Worm (Caenorhabditis elegans) whole organism, young adult: ENCODE data around the gene cdk-12.
A peak's percentile ranks its signal among the peaks of the same experiment; 100 is the strongest.
"Not testable (repeated sequence)": the region's sequence is repeated elsewhere in the genome, so short reads cannot be mapped to it uniquely, and the experiment has no call there.

Source experiments
- C06A6.2 ChIP-seq: fragments of 200-800 bp; sonication (Bioruptor generic); conservative IDR thresholded peaks from 2 replicates; pipeline ENCODE4 v1.3.6; 2022; ENCODE audit warnings: missing genetic modification characterization, missing compliant biosample characterization
- F10E7.11 ChIP-seq: sonication (generic microtip); optimal IDR thresholded peaks from 2 replicates; lab custom pipeline; 2017; ENCODE audit warnings: mild to moderate bottlenecking, missing genetic modification characterization, moderate library complexity, missing compliant biosample characterization
- F22D6.2 ChIP-seq: sonication (generic microtip); optimal IDR thresholded peaks from 2 replicates; lab custom pipeline; 2016; ENCODE audit warnings: mild to moderate bottlenecking, missing genetic modification characterization, missing compliant biosample characterization
- F37B4.10 ChIP-seq: fragments of 200-800 bp; sonication (Bioruptor generic); IDR thresholded peaks from 2 replicates; pipeline ENCODE4 v1.3.6; 2022; ENCODE audit warnings: missing genetic modification characterization, missing compliant biosample characterization
- F49E8.2 ChIP-seq: sonication (generic microtip); optimal IDR thresholded peaks from 3 replicates; lab custom pipeline; 2017; ENCODE audit warnings: missing genetic modification characterization, mild to moderate bottlenecking, missing compliant biosample characterization, antibody characterized with exemption, moderate library complexity; ENCODE audit not compliant: insufficient read depth
- K11D2.4 ChIP-seq: fragments of 200-800 bp; sonication (Bioruptor generic); IDR thresholded peaks from 2 replicates; pipeline ENCODE4 v1.3.6; 2022; ENCODE audit warnings: missing genetic modification reagents, missing genetic modification characterization, missing compliant biosample characterization
- K12H6.12 ChIP-seq: fragments of 200-800 bp; sonication (Bioruptor generic); optimal IDR thresholded peaks from 2 replicates; lab custom pipeline; 2018; ENCODE audit warnings: mild to moderate bottlenecking, missing genetic modification characterization, missing compliant biosample characterization
- Y53G8AR.9 ChIP-seq: fragments of 200-800 bp; sonication (Bioruptor generic); conservative IDR thresholded peaks from 2 replicates; pipeline ENCODE4 v1.3.6; 2022; ENCODE audit warnings: missing genetic modification reagents, missing genetic modification characterization, missing compliant biosample characterization
- Y67H2A.10 ChIP-seq: fragments of 200-800 bp; sonication (Bioruptor generic); conservative IDR thresholded peaks from 2 replicates; pipeline ENCODE4 v1.3.6; 2022; ENCODE audit warnings: missing genetic modification reagents, missing genetic modification characterization, missing compliant biosample characterization
- akir-1 ChIP-seq: fragments of 200-800 bp; sonication (Bioruptor generic); optimal IDR thresholded peaks from 2 replicates; lab custom pipeline; 2018; ENCODE audit warnings: mild to moderate bottlenecking, missing genetic modification characterization, moderate library complexity, missing compliant biosample characterization
- ama-1 ChIP-seq, 3 experiments: fragments of 150-350 bp in 1 of 3; sonication (generic microtip) in 2 of 3; optimal IDR thresholded peaks; 2 replicates each; lab custom pipeline; 2014 to 2018; ENCODE audit warnings: missing biosample characterization in 2 of 3, missing genetic modification characterization in 2 of 3, missing genetic modification reagents in 2 of 3
- attf-3 ChIP-seq: fragments of 200-800 bp; sonication (Bioruptor generic); conservative IDR thresholded peaks from 2 replicates; pipeline ENCODE4 v1.3.6; 2022; ENCODE audit warnings: missing genetic modification reagents, missing genetic modification characterization, missing compliant biosample characterization
- ceh-100 ChIP-seq: fragments of 200-800 bp; sonication (Bioruptor generic); IDR thresholded peaks from 2 replicates; pipeline ENCODE4 v1.3.6; 2022; ENCODE audit warnings: missing genetic modification reagents, missing genetic modification characterization, missing compliant biosample characterization
- ceh-40 ChIP-seq: fragments of 200-800 bp; sonication (Bioruptor generic); IDR thresholded peaks from 2 replicates; pipeline ENCODE4 v1.3.6; 2022; ENCODE audit warnings: missing genetic modification characterization, missing compliant biosample characterization
- ceh-58 ChIP-seq: fragments of 200-800 bp; sonication (Bioruptor generic); IDR thresholded peaks from 2 replicates; pipeline ENCODE4 v1.3.6; 2022; ENCODE audit warnings: missing genetic modification characterization, missing compliant biosample characterization
- die-1 ChIP-seq: sonication (generic microtip); optimal IDR thresholded peaks from 2 replicates; lab custom pipeline; 2016; ENCODE audit warnings: missing genotype, mild to moderate bottlenecking, missing genetic modification characterization, missing compliant biosample characterization
- dpl-1 ChIP-seq: fragments of 150-350 bp; optimal IDR thresholded peaks from 2 replicates; lab custom pipeline; 2014; ENCODE audit warnings: missing biosample characterization, missing genetic modification reagents, missing genetic modification characterization
- efl-1 ChIP-seq: fragments of 150-350 bp; optimal IDR thresholded peaks from 2 replicates; lab custom pipeline; 2014; ENCODE audit warnings: missing biosample characterization, missing genetic modification reagents, missing genetic modification characterization
- ekl-4 ChIP-seq: fragments of 200-800 bp; sonication (Bioruptor generic); IDR thresholded peaks from 2 replicates; pipeline ENCODE4 v1.3.6; 2022; ENCODE audit warnings: missing genetic modification reagents, missing genetic modification characterization, missing compliant biosample characterization
- ets-4 ChIP-seq: fragments of 200-800 bp; sonication (Bioruptor generic); optimal IDR thresholded peaks from 2 replicates; lab custom pipeline; 2018; ENCODE audit warnings: mild to moderate bottlenecking, missing genetic modification characterization, missing compliant biosample characterization
- hlh-26 ChIP-seq: fragments of 200-800 bp; sonication (Bioruptor generic); conservative IDR thresholded peaks from 2 replicates; pipeline ENCODE4 v1.3.6; 2022; ENCODE audit warnings: missing genetic modification reagents, missing genetic modification characterization, missing compliant biosample characterization
- let-526 ChIP-seq: fragments of 200-800 bp; sonication (Bioruptor generic); IDR thresholded peaks from 2 replicates; pipeline ENCODE4 v1.3.6; 2022; ENCODE audit warnings: missing genetic modification reagents, missing genetic modification characterization, missing compliant biosample characterization
- let-607 ChIP-seq, 2 experiments: fragments of 200-800 bp in 1 of 2; sonication (Bioruptor generic) in 1 of 2; sonication (generic microtip) in 1 of 2; optimal IDR thresholded peaks; 2 replicates each; lab custom pipeline; 2016 to 2018; ENCODE audit warnings: mild to moderate bottlenecking in 2 of 2, missing compliant biosample characterization in 2 of 2, missing genetic modification characterization in 2 of 2, moderate library complexity in 2 of 2, missing genotype in 1 of 2
- lin-35 ChIP-seq, 3 experiments: fragments of 150-350 bp in 2 of 3; sonication (generic microtip) in 1 of 3; optimal IDR thresholded peaks; 2 replicates each; lab custom pipeline; 2014 to 2018; ENCODE audit warnings: missing biosample characterization in 3 of 3, missing genetic modification characterization in 3 of 3, missing genetic modification reagents in 3 of 3
- lin-54 ChIP-seq: fragments of 200-800 bp; sonication (Bioruptor generic); optimal IDR thresholded peaks from 2 replicates; lab custom pipeline; 2018; ENCODE audit warnings: mild to moderate bottlenecking, missing genetic modification characterization, missing compliant biosample characterization
- lsy-27 ChIP-seq: sonication (generic microtip); optimal IDR thresholded peaks from 2 replicates; lab custom pipeline; 2017; ENCODE audit warnings: missing genetic modification characterization, mild to moderate bottlenecking, missing compliant biosample characterization, antibody characterized with exemption, missing genotype, borderline replicate concordance; ENCODE audit not compliant: insufficient read depth
- madf-3 ChIP-seq: fragments of 200-800 bp; sonication (Bioruptor generic); IDR thresholded peaks from 2 replicates; pipeline ENCODE4 v1.3.6; 2022; ENCODE audit warnings: missing genetic modification reagents, missing genetic modification characterization, missing compliant biosample characterization
- madf-8 ChIP-seq: fragments of 200-800 bp; sonication (Bioruptor generic); conservative IDR thresholded peaks from 2 replicates; pipeline ENCODE4 v1.3.6; 2022; ENCODE audit warnings: missing genetic modification reagents, missing genetic modification characterization, missing compliant biosample characterization
- mcd-1 ChIP-seq: fragments of 200-800 bp; sonication (Bioruptor generic); IDR thresholded peaks from 2 replicates; pipeline ENCODE4 v1.3.6; 2022; ENCODE audit warnings: missing genetic modification reagents, missing genetic modification characterization, missing compliant biosample characterization
- mxl-1 ChIP-seq: sonication (generic microtip); optimal IDR thresholded peaks from 2 replicates; lab custom pipeline; 2016; ENCODE audit warnings: missing genetic modification characterization, missing compliant biosample characterization
- pbrm-1 ChIP-seq: fragments of 200-800 bp; sonication (Bioruptor generic); IDR thresholded peaks from 2 replicates; pipeline ENCODE4 v1.3.6; 2022; ENCODE audit warnings: missing genetic modification reagents, missing genetic modification characterization, missing compliant biosample characterization
- pha-4 ChIP-seq: fragments of 150-350 bp; sonication (generic microtip); optimal IDR thresholded peaks from 2 replicates; lab custom pipeline; 2014; ENCODE audit warnings: missing biosample characterization, missing genetic modification reagents, missing genetic modification characterization
- rpc-1 ChIP-seq, 2 experiments: fragments of 150-350 bp in 1 of 2; sonication (generic microtip) in 1 of 2; optimal IDR thresholded peaks; 2 replicates each; lab custom pipeline; 2014 to 2018; ENCODE audit warnings: missing biosample characterization in 1 of 2, missing genetic modification characterization in 1 of 2, missing genetic modification reagents in 1 of 2, missing genotype in 1 of 2
- sea-2 ChIP-seq: fragments of 200-800 bp; sonication (Bioruptor generic); IDR thresholded peaks from 2 replicates; pipeline ENCODE4 v1.3.6; 2022; ENCODE audit warnings: missing genetic modification characterization, missing compliant biosample characterization
- snpc-1.3 ChIP-seq: sonication (generic microtip); optimal IDR thresholded peaks from 2 replicates; lab custom pipeline; 2017; ENCODE audit warnings: missing genetic modification characterization, mild to moderate bottlenecking, missing compliant biosample characterization, antibody characterized with exemption, moderate library complexity, missing genotype, missing genetic modification reagents; ENCODE audit not compliant: insufficient read depth
- snpc-4 ChIP-seq, 5 experiments: fragments of 150-350 bp in 1 of 5; sonication (generic microtip) in 4 of 5; optimal IDR thresholded peaks; 2 replicates each; lab custom pipeline; 2014 to 2018; ENCODE audit warnings: missing genetic modification characterization in 5 of 5, missing biosample characterization in 3 of 5, antibody characterized with exemption in 2 of 5, mild to moderate bottlenecking in 2 of 5, missing compliant biosample characterization in 2 of 5, missing genotype in 2 of 5, moderate library complexity in 2 of 5, missing genetic modification reagents in 1 of 5
- tbp1 ChIP-seq: fragments of 200-800 bp; sonication (Bioruptor generic); optimal IDR thresholded peaks from 2 replicates; lab custom pipeline; 2018; ENCODE audit warnings: mild to moderate bottlenecking, missing genetic modification characterization, missing compliant biosample characterization
- unc-130 ChIP-seq: sonication (generic microtip); optimal IDR thresholded peaks from 2 replicates; lab custom pipeline; 2016; ENCODE audit warnings: missing genetic modification reagents, missing genetic modification characterization, missing compliant biosample characterization
- zfh-2 ChIP-seq: fragments of 200-800 bp; sonication (Bioruptor generic); conservative IDR thresholded peaks from 2 replicates; pipeline ENCODE4 v1.3.6; 2022; ENCODE audit warnings: missing genetic modification reagents, missing genetic modification characterization, missing compliant biosample characterization
- ztf-22 ChIP-seq: fragments of 200-800 bp; sonication (Bioruptor generic); optimal IDR thresholded peaks from 2 replicates; lab custom pipeline; 2018; ENCODE audit warnings: mild to moderate bottlenecking, missing genetic modification characterization, moderate library complexity, missing compliant biosample characterization
- ztf-28 ChIP-seq: fragments of 200-800 bp; sonication (Bioruptor generic); IDR thresholded peaks from 2 replicates; pipeline ENCODE4 v1.3.6; 2022; ENCODE audit warnings: missing genetic modification reagents, missing genetic modification characterization, missing compliant biosample characterization

cdk-12 gene

DNA sequence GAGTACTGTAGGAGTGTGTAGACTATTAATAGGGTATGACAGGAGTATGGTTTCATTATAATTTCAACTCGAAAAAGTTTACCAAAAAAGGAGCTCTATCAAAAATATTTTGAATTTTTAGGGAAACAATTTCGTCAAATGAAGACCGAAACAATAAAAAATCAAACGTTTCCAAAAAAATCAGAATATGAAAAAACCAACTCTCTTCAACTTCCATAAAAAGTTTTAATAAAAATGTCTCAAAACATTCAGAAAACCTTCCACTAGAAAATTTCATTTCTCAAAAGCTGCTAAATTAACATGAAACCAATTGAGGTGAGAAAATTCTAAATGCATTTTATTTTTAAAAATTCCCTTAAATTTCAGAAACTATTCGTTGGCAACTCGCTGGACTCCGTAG, 37.8 kb downstream of the cdk-12 start, which contains the start of gene ckb-3:
TSS of gene ckb-3 (plus strand) at position 301 of the 400 bp plus-strand sequence.
- TF ChIP-seq let-526 (GFP tag; lab: Robert Waterston, UW) (no peak), F10E7.11 (no peak), madf-8 (GFP tag; lab: Robert Waterston, UW) (no peak), Y67H2A.10 (no peak), hlh-26 (no peak), attf-3 (no peak), rpc-1 (optimal IDR thresholded peaks at IDR 0.05; lab: Kevin White, UChicago) (no peak), rpc-1 (tag; optimal IDR thresholded peaks at IDR 0.05; lab: Kevin White, UChicago) (no peak), mxl-1 (no peak), snpc-1.3 (tag; lab: Kevin White, UChicago) (no peak), ceh-100 (no peak), ztf-22 (GFP tag; lab: Kevin White, UChicago) (no peak), C06A6.2 (GFP tag; lab: Robert Waterston, UW) (no peak), tbp1 (GFP tag; lab: Kevin White, UChicago) (no peak), F37B4.10 (GFP tag; lab: Robert Waterston, UW) (no peak), ztf-28 (GFP tag; lab: Robert Waterston, UW) (no peak), lin-54 (no peak), lsy-27 (tag; lab: Kevin White, UChicago) (no peak)

- TF ChIP-seq efl-1 = no peak
- no peak for TF ChIP-seq akir-1 (GFP tag; lab: Kevin White, UChicago)
- TF ChIP-seq ceh-40 = no peak
- no peak for TF ChIP-seq madf-3
- no peak for TF ChIP-seq hlh-26
- TF ChIP-seq sea-2 = no peak
- no peak for TF ChIP-seq ceh-58 (GFP tag; lab: Robert Waterston, UW)
- TF ChIP-seq tbp1 (GFP tag; lab: Kevin White, UChicago) = no peak
- TF ChIP-seq Y53G8AR.9 = no peak
- TF ChIP-seq F22D6.2 (tag; lab: Kevin White, UChicago) = no peak
- no peak for TF ChIP-seq unc-130 (GFP tag; lab: Kevin White, UChicago)
- TF ChIP-seq pbrm-1 (GFP tag; lab: Robert Waterston, UW) = no peak
- TF ChIP-seq ets-4 (GFP tag; lab: Kevin White, UChicago) = no peak
- TF ChIP-seq K12H6.12 (tag; lab: Kevin White, UChicago) = no peak
- no peak for TF ChIP-seq F49E8.2 (tag; lab: Kevin White, UChicago)
- no peak for TF ChIP-seq lin-54
- no peak for TF ChIP-seq ekl-4 (GFP tag; lab: Robert Waterston, UW)
- TF ChIP-seq dpl-1 (GFP tag; lab: Kevin White, UChicago) = no peak
These were observed 40.1 kb downstream of the cdk-12 start for ce11 chrIII:4372894-4373293.

- TF ChIP-seq let-526 (GFP tag; lab: Robert Waterston, UW) = no peak
- TF ChIP-seq pha-4 (tag; lab: Kevin White, UChicago) = no peak
These were observed 42.1 kb downstream of the cdk-12 start, which contains the start of gene pals-26 for ce11 chrIII:4374854-4375253. TSS of gene pals-26 (plus strand) at chrIII:4375154.

DNA sequence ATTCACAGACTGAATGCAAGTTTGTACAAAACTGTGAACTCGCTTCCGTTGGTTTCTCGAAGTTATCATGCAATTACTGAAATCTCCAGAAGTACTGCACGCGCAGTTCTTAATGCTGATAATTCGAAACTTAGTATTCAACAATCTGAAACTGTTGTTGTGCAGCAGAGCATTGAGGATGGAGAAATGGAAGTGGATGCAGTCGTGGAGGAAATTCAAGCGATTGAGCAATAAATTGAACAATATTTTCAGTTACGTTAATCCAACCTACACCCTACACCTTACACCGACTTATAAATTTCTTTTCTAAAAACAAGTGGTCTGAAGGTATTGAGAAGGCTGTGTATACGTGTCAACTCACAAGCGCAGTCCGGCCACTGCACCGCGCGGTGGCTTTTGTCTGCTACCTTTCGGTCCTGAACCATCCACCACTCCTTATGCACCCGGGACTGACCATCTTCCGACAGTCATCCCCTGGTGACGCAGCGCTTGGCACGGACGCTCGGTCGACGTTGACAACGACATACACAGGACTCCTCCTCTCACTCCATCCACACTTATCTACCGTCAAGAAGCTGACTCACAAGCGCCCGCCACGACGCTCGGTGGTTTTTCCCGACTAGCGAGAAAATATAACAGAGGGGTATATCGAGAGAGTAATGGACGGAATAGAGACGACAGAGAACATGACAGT, 46.0 kb downstream of the cdk-12 start:
- peak; percentile 34 to 51 for TF ChIP-seq let-607 (tag; optimal IDR thresholded peaks at IDR 0.05; lab: Kevin White, UChicago)
- TF ChIP-seq tbp1 (GFP tag; lab: Kevin White, UChicago) = peak; percentile 77
- not testable (repeated sequence) for TF ChIP-seq snpc-4 (GFP tag; optimal IDR thresholded peaks at IDR 0.05; lab: Kevin White, UChicago); ama-1 (optimal IDR thresholded peaks at IDR 0.05; lab: Kevin White, UChicago)
- peak in 3 of 4 experiments; percentile 2 to 66 (median 65) for TF ChIP-seq snpc-4 (tag; optimal IDR thresholded peaks at IDR 0.05; lab: Kevin White, UChicago)
- TF ChIP-seq ceh-100 = peak; percentile 25
- peak in 1 of 3 experiments; percentile 59 for TF ChIP-seq lin-35 (GFP tag; optimal IDR thresholded peaks at IDR 0.05; lab: Kevin White, UChicago)
- TF ChIP-seq die-1 (tag; lab: Kevin White, UChicago) = peak; percentile 0
- peak; percentile 63 for TF ChIP-seq rpc-1 (optimal IDR thresholded peaks at IDR 0.05; lab: Kevin White, UChicago)
- TF ChIP-seq rpc-1 (tag; optimal IDR thresholded peaks at IDR 0.05; lab: Kevin White, UChicago) = peak; percentile 63
- TF ChIP-seq zfh-2 (GFP tag; lab: Robert Waterston, UW) = peak; percentile 88
- peak; percentile 76 for TF ChIP-seq K11D2.4 (GFP tag; lab: Robert Waterston, UW)
- peak in 1 of 2 experiments; percentile 25 for TF ChIP-seq ama-1 (GFP tag; optimal IDR thresholded peaks at IDR 0.05; lab: Kevin White, UChicago)
- peak; percentile 68 for TF ChIP-seq mcd-1 (GFP tag; lab: Robert Waterston, UW)
